Fruit fly (Drosophila melanogaster) whole organism, embryonic: ENCODE data around the gene Kah.
A peak's percentile ranks its signal among the peaks of the same experiment; 100 is the strongest.

Source experiments
- Ada2b ChIP-seq: fragments of 200-800 bp; sonication (Bioruptor generic); IDR thresholded peaks from 2 replicates; pipeline ENCODE4 v1.3.6; 2022; ENCODE audit warnings: missing biosample characterization, missing genetic modification characterization
- Atf3 ChIP-seq: fragments of 200-800 bp; sonication (Bioruptor generic); optimal IDR thresholded peaks from 3 replicates; lab custom pipeline; 2016; ENCODE audit warnings: missing biosample characterization, missing genetic modification characterization
- Blimp-1 ChIP-seq: fragments of 200-800 bp; sonication (Bioruptor generic); optimal IDR thresholded peaks from 3 replicates; lab custom pipeline; 2018; ENCODE audit warnings: missing biosample characterization, missing genetic modification characterization, mild to moderate bottlenecking, moderate library complexity, missing genetic modification reagents
- CG10274 ChIP-seq: fragments of 200-800 bp; sonication (Bioruptor generic); optimal IDR thresholded peaks from 3 replicates; lab custom pipeline; 2017; ENCODE audit warnings: missing biosample characterization, mild to moderate bottlenecking, missing genetic modification characterization
- CG10321 ChIP-seq: fragments of 200-800 bp; sonication (Bioruptor generic); IDR thresholded peaks from 2 replicates; pipeline ENCODE4 v1.3.6; 2022; ENCODE audit warnings: missing biosample characterization, missing genetic modification characterization
- CG10462 ChIP-seq: fragments of 200-800 bp; sonication (Bioruptor generic); optimal IDR thresholded peaks from 2 replicates; lab custom pipeline; 2016; ENCODE audit warnings: missing biosample characterization, missing genetic modification characterization
- CG10654 ChIP-seq: fragments of 200-800 bp; sonication (Bioruptor generic); optimal IDR thresholded peaks from 2 replicates; lab custom pipeline; 2016; ENCODE audit warnings: missing biosample characterization, missing genetic modification characterization
- CG12236 ChIP-seq: fragments of 200-800 bp; sonication (Bioruptor generic); optimal IDR thresholded peaks from 2 replicates; lab custom pipeline; 2016; ENCODE audit warnings: missing biosample characterization, missing genetic modification characterization
- CG13123 ChIP-seq: fragments of 200-800 bp; sonication (Bioruptor generic); optimal IDR thresholded peaks from 2 replicates; lab custom pipeline; 2016; ENCODE audit warnings: missing biosample characterization, missing genetic modification characterization
- CG15479 ChIP-seq: fragments of 200-800 bp; sonication (Bioruptor generic); optimal IDR thresholded peaks from 3 replicates; lab custom pipeline; 2019; ENCODE audit warnings: missing biosample characterization, mild to moderate bottlenecking, missing genetic modification characterization, moderate library complexity
- CG15696 ChIP-seq: fragments of 200-800 bp; sonication (Bioruptor generic); optimal IDR thresholded peaks from 2 replicates; lab custom pipeline; 2019; ENCODE audit warnings: missing biosample characterization, mild to moderate bottlenecking, missing genetic modification characterization, moderate library complexity
- CG16863 ChIP-seq: fragments of 200-800 bp; sonication (Bioruptor generic); optimal IDR thresholded peaks from 3 replicates; lab custom pipeline; 2016; ENCODE audit warnings: missing biosample characterization, missing genetic modification characterization
- CG17186 ChIP-seq: fragments of 200-800 bp; sonication (Bioruptor generic); optimal IDR thresholded peaks from 3 replicates; lab custom pipeline; 2017; ENCODE audit warnings: missing biosample characterization, missing genetic modification reagents, missing genetic modification characterization
- CG2120 ChIP-seq: fragments of 200-800 bp; sonication (Bioruptor generic); optimal IDR thresholded peaks from 3 replicates; lab custom pipeline; 2016; ENCODE audit warnings: missing biosample characterization, missing genetic modification characterization
- CG2678 ChIP-seq: fragments of 200-800 bp; sonication (Bioruptor generic); optimal IDR thresholded peaks from 3 replicates; lab custom pipeline; 2019; ENCODE audit warnings: missing biosample characterization, mild to moderate bottlenecking, missing genetic modification characterization, moderate library complexity
- CG31388 ChIP-seq: fragments of 200-800 bp; sonication (Bioruptor generic); optimal IDR thresholded peaks from 2 replicates; lab custom pipeline; 2016; ENCODE audit warnings: missing biosample characterization, missing genetic modification characterization
- CG4404 ChIP-seq: fragments of 200-800 bp; sonication (Bioruptor generic); IDR thresholded peaks from 2 replicates; pipeline ENCODE4 v1.3.6; 2022; ENCODE audit warnings: missing biosample characterization, missing genetic modification characterization
- CG5245 ChIP-seq: fragments of 200-800 bp; sonication (Bioruptor generic); optimal IDR thresholded peaks from 3 replicates; lab custom pipeline; 2016; ENCODE audit warnings: missing biosample characterization, missing genetic modification characterization
- CG8388 ChIP-seq: fragments of 200-800 bp; sonication (Bioruptor generic); optimal IDR thresholded peaks from 2 replicates; lab custom pipeline; 2019; ENCODE audit warnings: missing biosample characterization, mild to moderate bottlenecking, missing genetic modification characterization, moderate library complexity
- CG9437 ChIP-seq: fragments of 200-800 bp; sonication (Bioruptor generic); optimal IDR thresholded peaks from 2 replicates; lab custom pipeline; 2018; ENCODE audit warnings: missing biosample characterization, mild to moderate bottlenecking, missing genetic modification characterization
- Doc3 ChIP-seq: fragments of 200-800 bp; sonication (Bioruptor generic); IDR thresholded peaks from 3 replicates; pipeline ENCODE4 v1.3.6; 2022; ENCODE audit warnings: missing biosample characterization, missing genetic modification characterization; ENCODE audit not compliant: partially characterized antibody
- Dref ChIP-seq: fragments of 200-800 bp; sonication (Bioruptor generic); IDR thresholded peaks from 2 replicates; pipeline ENCODE4 v1.3.6; 2022; ENCODE audit warnings: missing biosample characterization, missing genetic modification characterization
- Fer2 ChIP-seq: fragments of 200-800 bp; sonication (Bioruptor generic); optimal IDR thresholded peaks from 2 replicates; lab custom pipeline; 2018; ENCODE audit warnings: missing biosample characterization, mild to moderate bottlenecking, missing genetic modification characterization, moderate library complexity
- H2.0 ChIP-seq: fragments of 200-800 bp; sonication (Bioruptor generic); IDR thresholded peaks from 2 replicates; pipeline ENCODE4 v1.3.6; 2022; ENCODE audit warnings: missing biosample characterization, missing genetic modification characterization
- HmgZ ChIP-seq: fragments of 200-800 bp; sonication (Bioruptor generic); optimal IDR thresholded peaks from 2 replicates; lab custom pipeline; 2018; ENCODE audit warnings: missing biosample characterization, mild to moderate bottlenecking, missing genetic modification characterization
- Opbp ChIP-seq: fragments of 200-800 bp; sonication (Bioruptor generic); IDR thresholded peaks from 3 replicates; pipeline ENCODE4 v1.3.6; 2022; ENCODE audit warnings: missing biosample characterization, missing genetic modification characterization; ENCODE audit not compliant: partially characterized antibody
- Rx ChIP-seq: fragments of 200-800 bp; sonication (Bioruptor generic); IDR thresholded peaks from 2 replicates; pipeline ENCODE4 v1.3.6; 2022; ENCODE audit warnings: missing biosample characterization, missing genetic modification characterization
- Scr ChIP-seq: fragments of 200-800 bp; sonication (Bioruptor generic); IDR thresholded peaks from 2 replicates; pipeline ENCODE4 v1.3.6; 2022; ENCODE audit warnings: missing biosample characterization, missing genetic modification characterization; ENCODE audit not compliant: partially characterized antibody
- Sin3A ChIP-seq: fragments of >200 bp; optimal IDR thresholded peaks from 2 replicates; lab custom pipeline; 2018
- amos ChIP-seq: fragments of 200-800 bp; sonication (Bioruptor generic); IDR thresholded peaks from 2 replicates; pipeline ENCODE4 v1.3.6; 2022; ENCODE audit warnings: missing biosample characterization, missing genetic modification characterization; ENCODE audit not compliant: partially characterized antibody
- bsh ChIP-seq, 2 experiments: fragments of 200-800 bp; sonication (Bioruptor generic); optimal IDR thresholded peaks; 2 replicates each; lab custom pipeline; 2017 to 2018; ENCODE audit warnings: mild to moderate bottlenecking in 2 of 2, missing biosample characterization in 2 of 2, missing genetic modification characterization in 2 of 2, moderate library complexity in 1 of 2
- cas ChIP-seq: fragments of 200-800 bp; sonication (Bioruptor generic); IDR thresholded peaks from 2 replicates; pipeline ENCODE4 v1.3.6; 2022; ENCODE audit warnings: missing biosample characterization, missing genetic modification characterization
- caup ChIP-seq: fragments of 200-800 bp; sonication (Bioruptor generic); optimal IDR thresholded peaks from 3 replicates; lab custom pipeline; 2017; ENCODE audit warnings: missing biosample characterization, mild to moderate bottlenecking, missing genetic modification characterization, moderate library complexity; ENCODE audit not compliant: severe bottlenecking
- crol ChIP-seq: fragments of 200-800 bp; sonication (Bioruptor generic); IDR thresholded peaks from 2 replicates; pipeline ENCODE4 v1.3.6; 2022; ENCODE audit warnings: missing biosample characterization, missing genetic modification characterization
- dm ChIP-seq: fragments of 200-800 bp; sonication (Bioruptor generic); optimal IDR thresholded peaks from 3 replicates; lab custom pipeline; 2016; ENCODE audit warnings: missing biosample characterization, missing genetic modification characterization
- dmrt11E ChIP-seq: fragments of 200-800 bp; sonication (Bioruptor generic); optimal IDR thresholded peaks from 3 replicates; lab custom pipeline; 2018; ENCODE audit warnings: missing biosample characterization, mild to moderate bottlenecking, missing genetic modification characterization, moderate library complexity
- esg ChIP-seq: fragments of 200-800 bp; sonication (Bioruptor generic); conservative IDR thresholded peaks from 2 replicates; pipeline ENCODE4 v1.3.6; 2022; ENCODE audit warnings: missing biosample characterization, missing genetic modification characterization
- fd3F ChIP-seq: fragments of 200-800 bp; sonication (Bioruptor generic); optimal IDR thresholded peaks from 2 replicates; lab custom pipeline; 2018; ENCODE audit warnings: missing biosample characterization, mild to moderate bottlenecking, missing genetic modification characterization, moderate library complexity
- ftz-f1 ChIP-seq: fragments of 200-800 bp; sonication (Bioruptor generic); optimal IDR thresholded peaks from 2 replicates; lab custom pipeline; 2016; ENCODE audit warnings: missing biosample characterization, missing genetic modification characterization
- gem ChIP-seq: fragments of 200-800 bp; sonication (Bioruptor generic); optimal IDR thresholded peaks from 2 replicates; lab custom pipeline; 2019; ENCODE audit warnings: missing biosample characterization, mild to moderate bottlenecking, missing genetic modification characterization, moderate library complexity
- jigr1 ChIP-seq: fragments of 200-800 bp; sonication (Bioruptor generic); IDR thresholded peaks from 3 replicates; pipeline ENCODE4 v1.3.6; 2022; ENCODE audit warnings: missing biosample characterization, missing genetic modification characterization
- jumu ChIP-seq: fragments of 200-800 bp; sonication (Bioruptor generic); optimal IDR thresholded peaks from 3 replicates; lab custom pipeline; 2016; ENCODE audit warnings: missing biosample characterization, missing genetic modification characterization
- lab ChIP-seq: fragments of 200-800 bp; sonication (Bioruptor generic); optimal IDR thresholded peaks from 3 replicates; lab custom pipeline; 2017; ENCODE audit warnings: missing biosample characterization, missing genetic modification characterization, mild to moderate bottlenecking, moderate library complexity, missing genetic modification reagents
- pan ChIP-seq, 4 experiments: fragments of >200 bp in 3 of 4; fragments of 200-800 bp in 1 of 4; sonication (Bioruptor generic) in 1 of 4; optimal IDR thresholded peaks in 3 of 4; IDR thresholded peaks in 1 of 4; 2 replicates each; pipeline versions ENCODE4 v1.3.6 to Lab custom; 2017 to 2022; ENCODE audit warnings: missing biosample characterization in 2 of 4, missing genetic modification characterization in 2 of 4, mixed read lengths in 1 of 4
- pum ChIP-seq: fragments of 200-800 bp; sonication (Bioruptor generic); optimal IDR thresholded peaks from 2 replicates; lab custom pipeline; 2016; ENCODE audit warnings: missing biosample characterization, missing genetic modification characterization
- rib ChIP-seq: fragments of 200-800 bp; sonication (Bioruptor generic); IDR thresholded peaks from 2 replicates; pipeline ENCODE4 v1.3.6; 2022; ENCODE audit warnings: missing biosample characterization, missing genetic modification characterization
- sqz ChIP-seq: fragments of 200-800 bp; sonication (Bioruptor generic); optimal IDR thresholded peaks from 3 replicates; lab custom pipeline; 2018; ENCODE audit warnings: missing biosample characterization, mild to moderate bottlenecking, missing genetic modification characterization

Gene Kah

DNA sequence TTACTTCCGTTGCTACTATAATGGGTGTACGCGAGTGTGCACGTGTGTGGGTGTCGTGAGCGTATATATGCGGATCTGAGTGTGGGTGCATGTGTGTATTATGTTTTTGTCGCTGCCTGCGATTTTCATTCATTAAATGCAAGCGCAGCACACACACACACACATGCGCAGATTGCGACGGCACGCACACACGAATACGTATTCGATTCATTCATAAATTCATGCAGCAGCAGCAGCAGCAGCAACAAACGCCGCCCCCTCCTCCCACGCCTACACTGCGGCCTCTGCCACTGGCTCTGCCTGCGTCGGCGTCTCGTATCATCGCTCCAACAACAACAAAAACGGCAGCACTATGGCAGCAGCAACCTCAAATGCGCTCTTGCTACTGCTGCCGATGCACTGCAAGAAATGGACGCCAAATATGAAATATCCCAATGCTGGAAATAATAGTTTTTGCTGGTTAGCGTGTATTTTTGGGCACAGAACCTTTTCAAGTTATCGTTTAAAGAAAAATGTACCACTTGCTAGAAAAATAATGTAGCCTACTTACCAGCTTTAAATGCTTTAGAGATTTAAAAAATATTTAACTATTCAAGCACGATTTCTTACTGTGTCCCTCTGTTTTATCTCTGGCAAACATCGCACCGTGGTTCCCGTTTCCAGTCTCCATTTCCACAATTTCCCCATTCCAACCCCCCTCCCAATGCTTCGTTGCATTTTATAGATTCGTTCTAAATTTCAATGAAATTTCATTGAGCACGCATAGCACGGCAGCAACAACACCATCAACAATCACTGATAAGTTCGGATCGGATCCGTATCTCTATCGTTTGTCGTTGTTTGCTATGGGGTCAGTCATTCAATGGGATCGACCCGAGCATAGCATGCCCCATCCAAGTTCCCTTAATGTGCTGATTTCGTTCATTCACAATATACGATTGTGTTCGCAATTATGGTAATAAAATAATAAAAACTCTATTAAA is 44.5 kb upstream of the Kah start (continued):
- TF ChIP-seq lab (GFP tag; lab: Kevin White, UChicago) (peak; percentile 80), H2.0 (GFP tag; lab: Robert Waterston, UW) (peak; percentile 76), caup (GFP tag; lab: Kevin White, UChicago) (peak; percentile 29), esg (peak; percentile 86), sqz (GFP tag; lab: Kevin White, UChicago) (peak; percentile 74), CG10654 (GFP tag; lab: Kevin White, UChicago) (peak; percentile 86), Dref (GFP tag; lab: Robert Waterston, UW) (no peak), CG9437 (peak; percentile 75), crol (GFP tag; lab: Robert Waterston, UW) (peak; percentile 34; the same call in 1 of the 2 replicates), Doc3 (GFP tag; lab: Robert Waterston, UW) (no peak), CG2678 (tag; lab: Kevin White, UChicago) (peak; percentile 83), Opbp (GFP tag; lab: Robert Waterston, UW) (no peak), Rx (GFP tag; lab: Robert Waterston, UW) (peak; percentile 81), ftz-f1 (GFP tag; lab: Kevin White, UChicago) (no peak), CG10274 (GFP tag; lab: Kevin White, UChicago) (peak; percentile 23), dmrt11E (tag; lab: Kevin White, UChicago) (peak; percentile 92), amos (no peak), CG5245 (GFP tag; lab: Kevin White, UChicago) (peak; percentile 70), HmgZ (tag; lab: Kevin White, UChicago) (peak; percentile 24), gem (tag; lab: Kevin White, UChicago) (peak; percentile 94), CG10462 (GFP tag; lab: Kevin White, UChicago) (peak; percentile 78), Scr (GFP tag; lab: Robert Waterston, UW) (no peak), CG13123 (peak; percentile 59), Ada2b (GFP tag; lab: Robert Waterston, UW) (peak; percentile 65), Atf3 (GFP tag; lab: Kevin White, UChicago) (peak; percentile 89), dm (GFP tag; lab: Kevin White, UChicago) (peak; percentile 70), CG4404 (GFP tag; lab: Robert Waterston, UW) (peak; percentile 67), CG2120 (no peak), pan (optimal IDR thresholded peaks at IDR 0.05; lab: Kevin White, UChicago) (no peak), pan (GFP tag; optimal IDR thresholded peaks at IDR 0.05 in 1 of 2, IDR thresholded peaks at IDR 0.05 in 1 of 2) (peak in 1 of 2 experiments; percentile 86), CG12236 (peak; percentile 82), fd3F (GFP tag; lab: Kevin White, UChicago) (peak; percentile 12), CG17186 (GFP tag; lab: Kevin White, UChicago) (peak; percentile 54), CG16863 (peak; percentile 86), jumu (GFP tag; lab: Kevin White, UChicago) (peak; percentile 86), Fer2 (no peak), Blimp-1 (GFP tag; lab: Kevin White, UChicago) (peak; percentile 91), Sin3A (no peak), CG15696 (tag; lab: Kevin White, UChicago) (peak; percentile 81), pum (GFP tag; lab: Kevin White, UChicago) (peak; percentile 91), rib (GFP tag; lab: Robert Waterston, UW) (no peak), cas (no peak), jigr1 (GFP tag; lab: Robert Waterston, UW) (peak; percentile 74), bsh (GFP tag; optimal IDR thresholded peaks at IDR 0.05; lab: Kevin White, UChicago) (peak; percentile 35 to 96), CG31388 (GFP tag; lab: Kevin White, UChicago) (peak; percentile 49), CG8388 (GFP tag; lab: Kevin White, UChicago) (peak; percentile 91), CG10321 (GFP tag; lab: Robert Waterston, UW) (0 out of 2 replicates have a peak, but pooled peaks have one; percentile 43), CG15479 (GFP tag; lab: Kevin White, UChicago) (no peak)
